Worm (Caenorhabditis elegans) whole organism, mixed stage, embryonic: ENCODE results near the gene glb-14.

Experiments
- M03D4.4 ChIP-seq: sonication (generic microtip); optimal IDR thresholded peaks from 2 replicates; lab custom pipeline; 2017; ENCODE audit warnings: mild to moderate bottlenecking, missing genetic modification characterization, missing compliant biosample characterization
- bed-3 ChIP-seq: fragments of 200-800 bp; sonication (Bioruptor generic); optimal IDR thresholded peaks from 3 replicates; lab custom pipeline; 2018; ENCODE audit warnings: mild to moderate bottlenecking, missing genetic modification characterization, moderate library complexity, missing compliant biosample characterization
- blmp-1 ChIP-seq: fragments of 150-350 bp; optimal IDR thresholded peaks from 2 replicates; lab custom pipeline; 2014; ENCODE audit warnings: missing biosample characterization, missing genetic modification characterization
- ceh-39 ChIP-seq: fragments of 150-350 bp; optimal IDR thresholded peaks from 2 replicates; lab custom pipeline; 2014; ENCODE audit warnings: missing biosample characterization, missing genetic modification characterization
- ceh-43 ChIP-seq: fragments of 200-800 bp; sonication (Bioruptor generic); optimal IDR thresholded peaks from 2 replicates; lab custom pipeline; 2018; ENCODE audit warnings: mild to moderate bottlenecking, missing genetic modification characterization, moderate library complexity, missing compliant biosample characterization
- ceh-83 ChIP-seq: fragments of 200-800 bp; sonication (Bioruptor generic); optimal IDR thresholded peaks from 2 replicates; lab custom pipeline; 2018; ENCODE audit warnings: mild to moderate bottlenecking, missing genetic modification characterization, missing compliant biosample characterization
- ces-1 ChIP-seq: fragments of 150-350 bp; optimal IDR thresholded peaks from 2 replicates; lab custom pipeline; 2014; ENCODE audit warnings: missing biosample characterization, missing genetic modification reagents, missing genetic modification characterization
- cnd-1 ChIP-seq: fragments of 200-800 bp; sonication (Bioruptor generic); optimal IDR thresholded peaks from 2 replicates; lab custom pipeline; 2018; ENCODE audit warnings: mild to moderate bottlenecking, missing genetic modification characterization, missing compliant biosample characterization
- drap-1 ChIP-seq: fragments of 200-800 bp; sonication (Bioruptor generic); optimal IDR thresholded peaks from 3 replicates; lab custom pipeline; 2018; ENCODE audit warnings: mild to moderate bottlenecking, missing genetic modification characterization, missing compliant biosample characterization
- elt-1 ChIP-seq: sonication (generic microtip); optimal IDR thresholded peaks from 2 replicates; lab custom pipeline; 2017; ENCODE audit warnings: missing genetic modification characterization, mild to moderate bottlenecking, missing compliant biosample characterization, antibody characterized with exemption, moderate library complexity, borderline replicate concordance; ENCODE audit not compliant: insufficient read depth
- elt-3 ChIP-seq: fragments of 150-350 bp; optimal IDR thresholded peaks from 2 replicates; lab custom pipeline; 2014; ENCODE audit warnings: missing biosample characterization, missing genetic modification characterization
- flh-1 ChIP-seq: fragments of 200-800 bp; sonication (Bioruptor generic); optimal IDR thresholded peaks from 2 replicates; lab custom pipeline; 2018; ENCODE audit warnings: mild to moderate bottlenecking, missing genetic modification characterization, moderate library complexity, missing compliant biosample characterization
- ham-2 ChIP-seq: fragments of 200-800 bp; sonication (Bioruptor generic); optimal IDR thresholded peaks from 2 replicates; lab custom pipeline; 2018; ENCODE audit warnings: mild to moderate bottlenecking, missing genetic modification characterization, missing compliant biosample characterization
- hlh-1 ChIP-seq: fragments of 150-350 bp; optimal IDR thresholded peaks from 2 replicates; lab custom pipeline; 2014; ENCODE audit warnings: missing biosample characterization, missing genetic modification reagents, missing genetic modification characterization
- lin-13 ChIP-seq: fragments of 150-350 bp; optimal IDR thresholded peaks from 2 replicates; lab custom pipeline; 2014; ENCODE audit warnings: missing biosample characterization, missing genetic modification characterization
- lin-32 ChIP-seq: fragments of 200-800 bp; sonication (Bioruptor generic); optimal IDR thresholded peaks from 2 replicates; lab custom pipeline; 2018; ENCODE audit warnings: mild to moderate bottlenecking, missing genetic modification characterization, missing compliant biosample characterization
- mep-1 ChIP-seq: fragments of 150-350 bp; optimal IDR thresholded peaks from 2 replicates; lab custom pipeline; 2017; ENCODE audit warnings: missing biosample characterization, missing genetic modification reagents, missing genetic modification characterization, inconsistent platforms
- nhr-2 ChIP-seq: fragments of 150-350 bp; optimal IDR thresholded peaks from 2 replicates; lab custom pipeline; 2014; ENCODE audit warnings: missing biosample characterization, missing genetic modification characterization
- nhr-28 ChIP-seq: fragments of 150-350 bp; optimal IDR thresholded peaks from 2 replicates; lab custom pipeline; 2014; ENCODE audit warnings: missing biosample characterization, missing genetic modification characterization
- nhr-76 ChIP-seq: sonication (generic microtip); optimal IDR thresholded peaks from 2 replicates; lab custom pipeline; 2017; ENCODE audit warnings: missing biosample characterization, missing genetic modification characterization
- pha-4 ChIP-seq: fragments of 150-350 bp; optimal IDR thresholded peaks from 2 replicates; lab custom pipeline; 2018; ENCODE audit warnings: missing biosample characterization, missing genetic modification reagents, missing genetic modification characterization
- sem-2 ChIP-seq: fragments of 200-800 bp; sonication (Bioruptor generic); optimal IDR thresholded peaks from 2 replicates; lab custom pipeline; 2018; ENCODE audit warnings: mild to moderate bottlenecking, missing genetic modification characterization, missing compliant biosample characterization
- snpc-4 ChIP-seq: fragments of 150-350 bp; optimal IDR thresholded peaks from 2 replicates; lab custom pipeline; 2014; ENCODE audit warnings: missing biosample characterization, missing genetic modification characterization
- sptf-1 ChIP-seq: sonication (generic microtip); optimal IDR thresholded peaks from 2 replicates; lab custom pipeline; 2017; ENCODE audit warnings: mild to moderate bottlenecking, missing genetic modification characterization, moderate library complexity, missing compliant biosample characterization
- unc-120 ChIP-seq: sonication (generic microtip); optimal IDR thresholded peaks from 2 replicates; lab custom pipeline; 2017; ENCODE audit warnings: missing genetic modification characterization, missing compliant biosample characterization; ENCODE audit not compliant: poor library complexity, severe bottlenecking
- unc-39 ChIP-seq: fragments of 150-350 bp; optimal IDR thresholded peaks from 2 replicates; lab custom pipeline; 2014; ENCODE audit warnings: missing biosample characterization, missing genetic modification characterization
- unc-62 ChIP-seq: fragments of 150-350 bp; optimal IDR thresholded peaks from 2 replicates; lab custom pipeline; 2014; ENCODE audit warnings: missing biosample characterization, missing genetic modification reagents, missing genetic modification characterization
- ztf-11 ChIP-seq: fragments of 150-350 bp; optimal IDR thresholded peaks from 2 replicates; lab custom pipeline; 2014; ENCODE audit warnings: missing biosample characterization, missing genetic modification characterization

Gene glb-14

DNA sequence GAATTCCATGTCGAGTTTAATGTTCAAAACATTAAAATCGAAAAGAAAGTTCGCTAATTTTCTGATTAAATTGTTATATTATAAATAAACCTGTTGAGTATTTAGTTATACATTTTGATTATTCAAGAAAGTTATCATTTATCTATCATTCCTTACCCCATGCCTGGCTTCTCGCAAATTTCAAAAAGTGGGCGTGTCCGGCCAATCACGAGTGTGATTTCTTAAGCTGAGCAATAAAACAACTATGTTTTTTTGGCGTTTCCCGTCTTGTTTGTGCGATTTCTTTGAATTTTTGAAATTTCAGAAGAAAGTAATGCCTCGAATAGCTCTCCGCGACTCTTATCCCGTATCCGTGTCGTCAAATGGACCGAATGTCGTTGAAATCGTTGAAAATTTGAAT is 27.8 kb upstream of the glb-14 start, which contains the start of gene fbxa-94:
TSS of gene fbxa-94 (plus strand) at position 301 of the 400 bp plus-strand sequence.
- no peak for TF ChIP-seq snpc-4

ce11 chrV:15571006-15571526 is 26.3 kb upstream of the glb-14 start, which contains the start of gene fbxa-95:
TSS of gene fbxa-95 (plus strand) at chrV:15571476.
- TF ChIP-seq mep-1 (tag; lab: Kevin White, UChicago) (no peak), pha-4 (tag; lab: Kevin White, UChicago) (no peak), unc-120 (no peak), unc-39 (tag; lab: Kevin White, UChicago) (no peak), ceh-43 (no peak), elt-3 (no peak), ceh-83 (GFP tag; lab: Kevin White, UChicago) (no peak), sem-2 (GFP tag; lab: Kevin White, UChicago) (no peak), nhr-2 (tag; lab: Kevin White, UChicago) (no peak), hlh-1 (tag; lab: Kevin White, UChicago) (no peak)

ce11 chrV:15569702-15570430 is 25.1 kb upstream of the glb-14 start, which contains the start of gene lsm-5:
TSS of gene lsm-5 (plus strand) at chrV:15570380.
- TF ChIP-seq mep-1 (tag; lab: Kevin White, UChicago) = peak; percentile 34
- TF ChIP-seq hlh-1 (tag; lab: Kevin White, UChicago) = no peak

DNA sequence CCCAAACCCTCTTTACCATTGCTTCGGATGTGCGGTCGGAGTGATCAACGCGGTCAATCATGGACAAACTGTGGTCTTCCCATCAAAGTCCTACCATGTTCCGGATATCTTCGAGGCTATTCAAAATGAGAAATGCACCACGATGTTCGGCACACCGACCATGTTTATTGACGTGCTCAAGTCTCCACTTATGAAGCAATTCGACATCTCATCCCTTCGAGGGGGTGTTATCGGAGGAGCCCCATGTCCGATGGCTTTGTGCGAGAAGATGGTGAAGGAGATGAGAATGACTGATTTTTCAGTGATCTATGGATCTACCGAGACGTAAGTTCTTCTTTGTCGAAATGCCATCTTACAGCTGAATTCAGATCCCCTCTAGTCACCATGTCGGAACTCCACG is 23.6 kb upstream of the glb-14 start:
- TF ChIP-seq ceh-39 (no peak), bed-3 (no peak), lin-13 (tag; lab: Kevin White, UChicago) (no peak), unc-39 (tag; lab: Kevin White, UChicago) (no peak), unc-120 (no peak), ceh-43 (no peak), pha-4 (tag; lab: Kevin White, UChicago) (no peak), flh-1 (GFP tag; lab: Kevin White, UChicago) (no peak)

DNA sequence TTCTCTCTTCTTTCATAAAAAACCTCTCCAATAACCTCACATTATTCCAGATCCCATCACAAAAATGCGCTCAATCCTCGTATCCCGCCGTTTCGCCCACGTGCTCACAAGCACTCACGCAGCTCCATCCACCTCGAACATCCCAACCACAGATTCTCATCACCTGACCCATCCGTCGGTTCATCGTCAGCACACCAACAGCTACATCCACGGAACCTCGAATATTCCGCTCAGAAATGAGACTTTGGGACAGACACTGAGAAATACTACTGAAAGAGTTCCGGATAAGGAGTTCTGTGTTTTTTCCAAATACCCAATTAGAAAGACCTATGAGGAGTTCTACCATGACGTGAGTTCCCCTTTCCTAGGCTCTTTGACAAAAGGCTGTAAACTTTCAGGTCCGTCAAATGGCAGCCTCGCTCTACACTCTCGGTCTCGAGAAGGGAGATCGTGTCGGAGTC is 22.6 kb upstream of the glb-14 start, which contains the start of gene acs-2:
TSS of gene acs-2 (plus strand) at position 51 of the 461 bp plus-strand sequence.
- TF ChIP-seq elt-3 (no peak), sem-2 (GFP tag; lab: Kevin White, UChicago) (no peak), flh-1 (GFP tag; lab: Kevin White, UChicago) (no peak)

ce11 chrV:15566511-15567178 is 21.9 kb upstream of the glb-14 start:
- TF ChIP-seq hlh-1 (tag; lab: Kevin White, UChicago) (peak; percentile 12), sem-2 (GFP tag; lab: Kevin White, UChicago) (no peak)

DNA sequence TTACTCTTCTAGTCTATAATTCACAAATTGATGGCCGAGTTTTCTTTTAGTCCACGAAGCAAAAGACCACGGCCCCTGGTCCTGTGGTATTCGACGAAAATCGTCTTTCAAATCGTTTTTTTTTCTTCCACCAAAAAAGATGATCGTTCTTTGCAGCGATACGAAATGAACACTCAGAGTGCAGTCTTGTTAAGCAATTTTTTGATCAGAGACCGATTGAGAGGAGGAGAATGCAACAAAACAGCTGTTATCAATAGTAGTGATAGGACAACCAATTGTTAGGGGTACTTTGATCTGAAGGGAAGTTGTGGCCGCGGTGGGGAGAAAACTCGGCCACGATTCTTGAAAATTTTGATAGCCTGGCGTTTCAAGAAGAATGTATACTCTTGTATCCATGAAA is 19.2 kb upstream of the glb-14 start:
- TF ChIP-seq hlh-1 (tag; lab: Kevin White, UChicago) (peak; percentile 54), M03D4.4 (tag; lab: Kevin White, UChicago) (no peak)
- TF ChIP-seq, all 35 proteins: peak for 1

DNA sequence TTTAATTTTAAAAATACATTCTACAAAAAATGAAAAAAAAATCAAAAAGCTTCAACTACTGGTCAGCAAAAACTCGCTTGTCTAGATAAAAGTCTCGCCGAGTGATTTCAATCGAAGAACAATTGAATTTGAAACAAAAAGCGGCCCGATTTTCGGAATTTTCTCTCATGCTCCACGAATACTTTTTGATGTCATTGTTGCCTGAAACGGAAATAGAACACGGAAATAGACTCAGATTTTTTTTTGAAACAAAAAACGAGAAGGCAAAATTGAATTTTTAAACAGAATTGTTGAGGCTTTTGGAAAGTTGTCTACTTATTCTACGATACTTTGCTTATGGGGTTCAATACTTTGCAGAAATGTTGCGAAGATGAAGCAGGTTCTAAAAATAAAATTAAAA is 18.7 kb upstream of the glb-14 start:
- no peak for TF ChIP-seq nhr-2 (tag; lab: Kevin White, UChicago)

DNA sequence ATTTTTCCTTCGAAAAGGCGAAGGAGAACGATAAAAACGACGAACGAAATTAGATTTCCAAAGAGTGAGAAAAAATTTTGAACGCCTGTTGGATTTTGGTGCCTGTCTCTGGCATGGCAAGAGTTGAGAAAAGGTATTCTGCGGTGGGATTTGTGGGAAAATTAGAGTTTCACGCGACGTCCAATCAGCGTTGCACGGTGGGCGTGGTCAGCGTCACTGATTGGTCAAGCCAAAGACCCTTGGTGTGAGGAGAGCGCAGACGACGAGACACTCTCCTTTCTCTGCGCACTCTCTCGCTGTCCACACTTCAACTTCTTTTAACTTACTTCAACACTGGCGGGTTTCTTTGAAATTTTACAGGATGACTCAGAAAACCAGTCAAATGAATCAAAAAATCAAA is 17.7 kb upstream of the glb-14 start:
- TF ChIP-seq unc-39 (tag; lab: Kevin White, UChicago) = no peak
- TF ChIP-seq nhr-76 (tag; lab: Kevin White, UChicago) = no peak
- no peak for TF ChIP-seq lin-32 (GFP tag; lab: Kevin White, UChicago)
- no peak for TF ChIP-seq elt-1
- no peak for TF ChIP-seq ceh-83 (GFP tag; lab: Kevin White, UChicago)
- no peak for TF ChIP-seq sptf-1 (tag; lab: Kevin White, UChicago)
- TF ChIP-seq drap-1 (GFP tag; lab: Kevin White, UChicago) = no peak
- no peak for TF ChIP-seq snpc-4
- TF ChIP-seq M03D4.4 (tag; lab: Kevin White, UChicago) = no peak
- no peak for TF ChIP-seq ces-1 (GFP tag; lab: Kevin White, UChicago)
- no peak for TF ChIP-seq cnd-1 (tag; lab: Kevin White, UChicago)
- TF ChIP-seq ceh-39 = no peak
- no peak for TF ChIP-seq blmp-1
- TF ChIP-seq sem-2 (GFP tag; lab: Kevin White, UChicago) = no peak
- TF ChIP-seq bed-3 = no peak
- no peak for TF ChIP-seq ztf-11 (tag; lab: Kevin White, UChicago)
- TF ChIP-seq unc-62 (GFP tag; lab: Kevin White, UChicago) = no peak
- no peak for TF ChIP-seq flh-1 (GFP tag; lab: Kevin White, UChicago)
- TF ChIP-seq nhr-28 (tag; lab: Kevin White, UChicago) = no peak
- no peak for TF ChIP-seq ham-2 (GFP tag; lab: Kevin White, UChicago)
